Worm (Caenorhabditis elegans): ENCODE data around the gene C05E4.7.

The C05E4.7 gene

ce11 chrV:773256-773655 is 31.3 kb downstream of the C05E4.7 start, which contains the start of gene sti-1 (continued):
- TF ChIP-seq nhr-25 (tag; optimal IDR thresholded peaks at IDR 0.05) (peak; percentile 69), unc-55 (GFP tag; optimal IDR thresholded peaks at IDR 0.05) (peak; percentile 89), crh-2 (tag; optimal IDR thresholded peaks at IDR 0.05) (peak; percentile 90), ceh-82 (tag; optimal IDR thresholded peaks at IDR 0.05) (peak; percentile 22), R02D3.7 (tag; optimal IDR thresholded peaks at IDR 0.05) (peak; percentile 1), snpc-4 (tag; optimal IDR thresholded peaks at IDR 0.05) (peak; percentile 35), blmp-1 (tag; optimal IDR thresholded peaks at IDR 0.05; ENCODE audit: insufficient read depth) (peak; percentile 26), elt-1 (tag; optimal IDR thresholded peaks at IDR 0.05) (no peak), unc-39 (tag; optimal IDR thresholded peaks at IDR 0.05) (no peak), ama-1 (optimal IDR thresholded peaks at IDR 0.05) (peak; percentile 55), ZK546.5 (tag; optimal IDR thresholded peaks at IDR 0.05) (no peak), alr-1 (tag; optimal IDR thresholded peaks at IDR 0.05) (no peak), nhr-12 (tag; optimal IDR thresholded peaks at IDR 0.05) (no peak), fos-1 (tag; optimal IDR thresholded peaks at IDR 0.05) (peak; percentile 66), dmd-4 (tag; optimal IDR thresholded peaks at IDR 0.05) (no peak), elt-3 (tag; optimal IDR thresholded peaks at IDR 0.05) (no peak), mdl-1 (tag; optimal IDR thresholded peaks at IDR 0.05) (no peak), nhr-77 (tag; optimal IDR thresholded peaks at IDR 0.05) (no peak), Y55F3AM.14 (GFP tag; optimal IDR thresholded peaks at IDR 0.05) (no peak), lsy-2 (tag; optimal IDR thresholded peaks at IDR 0.05) (peak; percentile 64 to 90), nhr-21 (tag; optimal IDR thresholded peaks at IDR 0.05) (peak; percentile 81), nhr-129 (tag; optimal IDR thresholded peaks at IDR 0.05) (peak; percentile 69), ztf-4 (tag; optimal IDR thresholded peaks at IDR 0.05) (peak; percentile 72), nhr-11 (tag; optimal IDR thresholded peaks at IDR 0.05) (no peak)

ce11 chrV:774341-774740 is 32.4 kb downstream of the C05E4.7 start:
- TF ChIP-seq elt-3 (tag; optimal IDR thresholded peaks at IDR 0.05) (no peak), ztf-1 (GFP tag; conservative IDR thresholded peaks at IDR 0.05) (no peak), Y55F3AM.14 (GFP tag; optimal IDR thresholded peaks at IDR 0.05) (no peak), nhr-25 (tag; optimal IDR thresholded peaks at IDR 0.05) (no peak), gmeb-1 (tag; optimal IDR thresholded peaks at IDR 0.05) (no peak), elt-1 (tag; optimal IDR thresholded peaks at IDR 0.05) (no peak), blmp-1 (tag; optimal IDR thresholded peaks at IDR 0.05; ENCODE audit: insufficient read depth) (no peak), lin-39 (tag; optimal IDR thresholded peaks at IDR 0.05) (no peak), unc-55 (GFP tag; optimal IDR thresholded peaks at IDR 0.05) (no peak), lsy-2 (tag; optimal IDR thresholded peaks at IDR 0.05) (no peak), sem-4 (tag; optimal IDR thresholded peaks at IDR 0.05) (no peak), snpc-4 (tag; optimal IDR thresholded peaks at IDR 0.05) (no peak), nhr-77 (tag; optimal IDR thresholded peaks at IDR 0.05) (no peak), crh-2 (tag; optimal IDR thresholded peaks at IDR 0.05) (no peak), skn-1 (tag; optimal IDR thresholded peaks at IDR 0.05) (no peak), nhr-129 (tag; optimal IDR thresholded peaks at IDR 0.05) (no peak), ceh-82 (tag; optimal IDR thresholded peaks at IDR 0.05) (no peak), unc-62 (GFP tag; optimal IDR thresholded peaks at IDR 0.05) (no peak), nhr-11 (tag; optimal IDR thresholded peaks at IDR 0.05) (no peak), nhr-237 (tag; optimal IDR thresholded peaks at IDR 0.05) (no peak)

ce11 chrV:774875-775359 is 33.0 kb downstream of the C05E4.7 start, which contains the start of gene srbc-58:
Gene srbc-58, plus strand, starts transcription at chrV:774995.
- TF ChIP-seq mab-5 (tag; optimal IDR thresholded peaks at IDR 0.05) (no peak), sma-9 (GFP tag; optimal IDR thresholded peaks at IDR 0.05) (no peak), sma-9 (tag; optimal IDR thresholded peaks at IDR 0.05) (no peak), mdl-1 (tag; optimal IDR thresholded peaks at IDR 0.05) (no peak), ZK546.5 (tag; optimal IDR thresholded peaks at IDR 0.05) (no peak), unc-55 (GFP tag; optimal IDR thresholded peaks at IDR 0.05) (peak; percentile 34), fos-1 (tag; optimal IDR thresholded peaks at IDR 0.05) (no peak), nhr-25 (tag; optimal IDR thresholded peaks at IDR 0.05) (no peak), snpc-4 (tag; optimal IDR thresholded peaks at IDR 0.05) (no peak), lin-13 (GFP tag; optimal IDR thresholded peaks at IDR 0.05) (peak; percentile 9), zag-1 (tag; optimal IDR thresholded peaks at IDR 0.05) (no peak), nhr-77 (tag; optimal IDR thresholded peaks at IDR 0.05) (no peak), dmd-4 (tag; optimal IDR thresholded peaks at IDR 0.05) (no peak), sma-3 (GFP tag; optimal IDR thresholded peaks at IDR 0.05) (no peak), nhr-237 (tag; optimal IDR thresholded peaks at IDR 0.05) (no peak), unc-39 (tag; optimal IDR thresholded peaks at IDR 0.05) (no peak), ama-1 (optimal IDR thresholded peaks at IDR 0.05) (peak; percentile 70), F13H6.1 (tag; optimal IDR thresholded peaks at IDR 0.05) (peak; percentile 3), ztf-1 (GFP tag; conservative IDR thresholded peaks at IDR 0.05) (no peak), nhr-129 (tag; optimal IDR thresholded peaks at IDR 0.05) (peak; percentile 16), unc-62 (GFP tag; optimal IDR thresholded peaks at IDR 0.05) (no peak), ceh-82 (tag; optimal IDR thresholded peaks at IDR 0.05) (no peak), elt-3 (tag; optimal IDR thresholded peaks at IDR 0.05) (no peak), nhr-21 (tag; optimal IDR thresholded peaks at IDR 0.05) (no peak), aly-2 (tag; optimal IDR thresholded peaks at IDR 0.05) (no peak), crh-2 (tag; optimal IDR thresholded peaks at IDR 0.05) (peak; percentile 27), egl-27 (tag; optimal IDR thresholded peaks at IDR 0.05) (no peak), lsy-2 (tag; optimal IDR thresholded peaks at IDR 0.05) (peak in 1 of 2 experiments; percentile 13), lin-11 (tag; optimal IDR thresholded peaks at IDR 0.05) (no peak), Y55F3AM.14 (GFP tag; optimal IDR thresholded peaks at IDR 0.05) (no peak), nhr-6 (tag; optimal IDR thresholded peaks at IDR 0.05) (no peak), mbf-1 (tag; optimal IDR thresholded peaks at IDR 0.05) (no peak), R02D3.7 (tag; optimal IDR thresholded peaks at IDR 0.05) (no peak), lin-39 (tag; optimal IDR thresholded peaks at IDR 0.05) (no peak), nhr-10 (tag; optimal IDR thresholded peaks at IDR 0.05) (no peak), ztf-4 (tag; optimal IDR thresholded peaks at IDR 0.05) (peak; percentile 41), peb-1 (tag; optimal IDR thresholded peaks at IDR 0.05) (no peak), nhr-12 (tag; optimal IDR thresholded peaks at IDR 0.05) (no peak)

All from whole organism, L2 larva.